Worm (Caenorhabditis elegans): ENCODE data around the gene str-253.

str-253 gene

DNA sequence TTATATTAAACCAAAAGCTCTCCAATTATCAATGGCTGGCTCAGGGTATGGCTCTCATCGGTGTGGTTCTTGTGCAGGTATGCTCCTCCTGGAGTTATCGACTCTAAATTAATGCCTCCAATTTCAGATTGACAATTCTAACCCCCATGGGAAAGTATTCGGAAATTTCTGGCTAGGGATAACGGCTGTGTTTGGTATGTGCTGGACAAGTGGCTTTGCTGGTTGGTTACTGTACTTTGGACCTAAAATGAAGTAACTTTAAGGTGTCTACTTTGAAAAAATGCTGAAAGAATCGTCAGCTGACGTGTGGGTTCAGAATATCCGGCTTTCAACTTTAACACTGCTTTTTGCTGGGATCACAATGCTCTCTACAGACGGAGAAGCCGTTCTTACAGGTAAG lies 37.5 kb downstream of the str-253 start:
- no peak for TF ChIP-seq dpl-1 (GFP tag; optimal IDR thresholded peaks at IDR 0.05)
- TF ChIP-seq ama-1 (optimal IDR thresholded peaks at IDR 0.05): no peak
- no peak for TF ChIP-seq ama-1 (GFP tag; optimal IDR thresholded peaks at IDR 0.05)

DNA sequence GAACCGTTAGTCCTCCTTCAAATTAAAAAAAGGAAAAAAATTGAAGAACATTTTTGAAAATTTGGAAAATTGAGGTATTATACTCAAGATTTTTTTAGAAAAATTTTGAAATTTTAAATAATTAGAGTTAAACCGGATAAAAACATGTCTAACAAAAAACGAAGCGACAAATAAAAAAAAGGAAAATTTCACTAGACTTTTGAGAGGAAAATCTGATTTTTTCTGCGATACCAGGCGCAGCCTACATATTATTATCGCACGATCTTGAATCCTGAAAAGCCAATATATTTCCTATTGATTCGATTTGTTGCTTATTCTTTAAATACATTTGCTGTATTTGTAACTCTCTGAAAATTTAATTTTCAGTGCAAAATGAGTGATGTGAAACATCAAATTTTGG lies 39.1 kb downstream of the str-253 start, which contains the start of gene nstp-8:
Gene nstp-8, plus strand, starts transcription at position 301 of the 400 bp plus-strand sequence.
- no peak for TF ChIP-seq ceh-100 (GFP tag; IDR thresholded peaks at IDR 0.05)
- TF ChIP-seq Y53F4B.3 (GFP tag; IDR thresholded peaks at IDR 0.05): no peak
- TF ChIP-seq F37B4.10 (GFP tag; IDR thresholded peaks at IDR 0.05): no peak
- TF ChIP-seq chd-7 (tag; optimal IDR thresholded peaks at IDR 0.05): no peak
- TF ChIP-seq ceh-91 (GFP tag; IDR thresholded peaks at IDR 0.05): no peak
- TF ChIP-seq tbp1 (GFP tag; optimal IDR thresholded peaks at IDR 0.05): no peak

DNA sequence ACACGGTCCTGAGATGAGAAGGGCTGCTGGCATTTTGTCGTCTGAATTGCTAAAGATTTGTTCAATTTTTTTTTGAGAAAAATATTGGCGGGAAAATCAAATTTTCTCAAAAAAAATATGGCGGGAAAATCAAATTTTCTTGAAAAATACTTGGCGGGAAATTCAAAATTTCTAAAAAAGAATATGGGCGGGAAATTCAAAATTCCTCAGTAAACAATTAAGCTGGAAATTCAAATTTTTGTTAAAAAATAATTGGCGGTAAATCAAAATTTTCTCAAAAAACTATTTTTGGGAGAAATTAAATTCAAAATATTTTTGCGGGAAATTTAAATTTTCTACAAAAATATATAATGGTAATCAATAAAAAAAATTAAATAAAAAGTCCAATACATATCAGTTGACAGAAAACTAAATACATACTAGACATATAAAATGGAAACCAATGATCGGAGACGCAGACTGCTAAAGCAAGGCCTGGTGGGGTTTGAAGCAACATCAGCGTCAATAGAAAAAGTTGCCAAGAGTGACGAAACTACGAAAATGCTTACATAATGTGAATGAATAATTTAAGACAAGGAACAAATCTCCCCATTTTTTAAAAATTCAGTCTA lies 39.9 kb downstream of the str-253 start, which contains the start of gene nhr-184:
Gene nhr-184, minus strand, starts transcription at position 51 of the 611 bp plus-strand sequence.
- TF ChIP-seq hmg-1.2 (GFP tag; IDR thresholded peaks at IDR 0.05): peak; percentile 36; the same call in 1 of the 2 replicates
- no peak for TF ChIP-seq cebp-1 (GFP tag; IDR thresholded peaks at IDR 0.05)
- peak; percentile 52 for TF ChIP-seq cebp-1 (tag; optimal IDR thresholded peaks at IDR 0.05)
- TF ChIP-seq attf-5 (GFP tag; optimal IDR thresholded peaks at IDR 0.05): peak; percentile 8
- TF ChIP-seq nhr-80 (tag; optimal IDR thresholded peaks at IDR 0.05): peak; percentile 7
- no peak for TF ChIP-seq rpc-1 (optimal IDR thresholded peaks at IDR 0.05)
- TF ChIP-seq rpc-1 (tag; optimal IDR thresholded peaks at IDR 0.05): no peak

DNA sequence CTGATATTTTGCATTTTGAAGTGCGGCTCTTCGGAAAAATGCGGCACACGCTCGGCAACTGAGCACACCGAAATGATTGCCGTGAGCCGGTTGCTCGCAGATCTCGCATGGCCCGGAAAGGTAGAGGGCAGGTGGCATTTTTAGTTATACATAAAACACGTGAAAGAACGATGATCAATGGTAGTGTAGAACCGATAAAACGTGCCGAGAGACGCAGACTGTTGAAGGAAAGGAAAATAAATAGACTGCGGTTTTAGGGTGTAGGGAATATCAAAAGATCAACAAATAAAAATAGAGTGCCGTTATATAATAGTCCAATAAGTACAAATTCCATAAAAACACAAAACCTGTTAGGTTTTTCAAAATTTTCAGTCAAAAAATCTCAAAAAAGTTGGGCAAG lies 42.5 kb downstream of the str-253 start, which contains the start of gene nhr-133:
Gene nhr-133, minus strand, starts transcription at position 183 of the 400 bp plus-strand sequence.
- peak; percentile 47; the same call in 1 of the 2 replicates for TF ChIP-seq zfh-2 (GFP tag; conservative IDR thresholded peaks at IDR 0.05)
- no peak for TF ChIP-seq B0019.2 (GFP tag; conservative IDR thresholded peaks at IDR 0.05)
- peak; percentile 43; the same call in 1 of the 2 replicates for TF ChIP-seq hmg-1.2 (GFP tag; IDR thresholded peaks at IDR 0.05)
- no peak for TF ChIP-seq aptf-2 (GFP tag; conservative IDR thresholded peaks at IDR 0.05)
- no peak for TF ChIP-seq fkh-3 (tag; optimal IDR thresholded peaks at IDR 0.05)
- no peak for TF ChIP-seq madf-6 (GFP tag; IDR thresholded peaks at IDR 0.05)
- TF ChIP-seq nhr-80 (tag; optimal IDR thresholded peaks at IDR 0.05): peak; percentile 16
- TF ChIP-seq F52B5.7 (tag; optimal IDR thresholded peaks at IDR 0.05): no peak
- TF ChIP-seq hrde-1 (tag; optimal IDR thresholded peaks at IDR 0.05; ENCODE audit: borderline replicate concordance): no peak
- TF ChIP-seq madf-3 (GFP tag; IDR thresholded peaks at IDR 0.05): no peak

DNA sequence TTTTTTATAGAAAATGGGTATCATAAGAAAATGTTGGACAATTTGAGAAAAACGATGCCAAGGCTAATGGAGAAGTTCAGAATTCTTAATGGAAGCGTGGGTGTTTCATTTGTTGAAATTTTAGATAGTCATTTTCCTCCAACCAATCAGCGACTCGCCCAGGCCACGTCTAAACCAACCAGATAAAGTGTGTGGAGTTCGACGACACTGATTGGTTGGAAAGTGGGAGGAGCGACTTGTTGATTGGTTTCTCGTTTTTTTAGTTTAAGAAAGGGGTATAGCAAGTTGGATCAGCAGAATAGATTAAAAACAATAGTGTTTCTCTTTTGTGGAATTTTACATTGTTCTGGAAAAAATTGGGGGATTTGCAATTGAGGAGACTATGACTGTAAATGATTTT lies 46.9 kb downstream of the str-253 start:
- TF ChIP-seq nfyb-1 (GFP tag; IDR thresholded peaks at IDR 0.05) (0 out of 2 replicates have a peak, but pooled peaks have one; percentile 34), tbp1 (GFP tag; optimal IDR thresholded peaks at IDR 0.05) (no peak)

DNA sequence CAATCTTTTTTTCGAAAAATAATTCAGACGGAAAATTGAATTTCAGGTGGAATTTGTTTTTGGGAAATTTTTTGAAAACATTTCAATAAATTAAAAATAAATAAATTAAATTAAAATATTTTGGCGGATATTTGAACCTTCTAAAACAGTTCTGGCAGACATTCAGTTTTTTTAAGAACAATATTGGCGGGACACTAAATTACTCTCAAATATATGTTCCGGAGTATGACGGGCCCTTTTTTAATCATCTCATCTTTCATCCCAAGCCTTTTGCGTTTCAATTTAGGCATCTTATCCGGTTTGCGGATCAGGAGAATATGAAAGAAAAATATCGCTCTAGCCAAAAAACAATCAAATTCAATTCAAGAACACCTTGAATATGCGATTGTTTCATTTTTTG lies 47.6 kb downstream of the str-253 start, which contains the start of gene svh-11:
Gene svh-11, plus strand, starts transcription at position 301 of the 400 bp plus-strand sequence.
- no peak for TF ChIP-seq lin-26 (GFP tag; IDR thresholded peaks at IDR 0.05)
- TF ChIP-seq ceh-40 (GFP tag; IDR thresholded peaks at IDR 0.05): no peak
- TF ChIP-seq hmg-1.2 (GFP tag; IDR thresholded peaks at IDR 0.05): no peak
- no peak for TF ChIP-seq tbp1 (GFP tag; optimal IDR thresholded peaks at IDR 0.05)
- no peak for TF ChIP-seq hlh-26 (GFP tag; conservative IDR thresholded peaks at IDR 0.05)
- no peak for TF ChIP-seq B0261.1 (tag; optimal IDR thresholded peaks at IDR 0.05)
- TF ChIP-seq snpc-1.3 (tag; optimal IDR thresholded peaks at IDR 0.05; ENCODE audit: insufficient read depth): no peak
- no peak for TF ChIP-seq rec-8 (tag; optimal IDR thresholded peaks at IDR 0.05)
- TF ChIP-seq F37B4.10 (GFP tag; IDR thresholded peaks at IDR 0.05): no peak
- no peak for TF ChIP-seq aptf-3 (GFP tag; IDR thresholded peaks at IDR 0.05)
- TF ChIP-seq sdz-38 (tag; optimal IDR thresholded peaks at IDR 0.05): no peak
- no peak for TF ChIP-seq F49E8.2 (tag; optimal IDR thresholded peaks at IDR 0.05; ENCODE audit: insufficient read depth)
- TF ChIP-seq K11D2.4 (GFP tag; IDR thresholded peaks at IDR 0.05): no peak
- no peak for TF ChIP-seq F10E7.11 (tag; optimal IDR thresholded peaks at IDR 0.05)
- TF ChIP-seq F55B11.4 (tag; optimal IDR thresholded peaks at IDR 0.05; ENCODE audit: borderline replicate concordance, insufficient read depth): no peak
- TF ChIP-seq madf-3 (GFP tag; IDR thresholded peaks at IDR 0.05): no peak
- TF ChIP-seq chd-7 (tag; optimal IDR thresholded peaks at IDR 0.05): no peak
- no peak for TF ChIP-seq ztf-22 (GFP tag; optimal IDR thresholded peaks at IDR 0.05)
- no peak for TF ChIP-seq bed-1 (GFP tag; IDR thresholded peaks at IDR 0.05)

Data from whole organism, young adult.